Fruit fly (Drosophila melanogaster) whole organism, pupa: Measurements from ENCODE around the gene CG15025.

ENCODE experiments used
- CG10348 ChIP-seq: fragments of 200-800 bp; sonication (Bioruptor generic); IDR thresholded peaks from 2 replicates; pipeline ENCODE4 v1.3.6; 2022; ENCODE audit warnings: missing biosample characterization, missing genetic modification characterization
- CG12605 ChIP-seq: fragments of 200-800 bp; sonication (Bioruptor generic); IDR thresholded peaks from 2 replicates; pipeline ENCODE4 v1.3.6; 2022; ENCODE audit warnings: missing biosample characterization, missing genetic modification characterization
- CG13204 ChIP-seq: fragments of 200-800 bp; sonication (Bioruptor generic); optimal IDR thresholded peaks from 2 replicates; lab custom pipeline; 2018; ENCODE audit warnings: missing biosample characterization, mild to moderate bottlenecking, missing genetic modification characterization, moderate library complexity
- CG14655 ChIP-seq: fragments of 200-800 bp; sonication (Bioruptor generic); optimal IDR thresholded peaks from 3 replicates; lab custom pipeline; 2017; ENCODE audit warnings: mild to moderate bottlenecking, missing biosample characterization, missing genetic modification reagents, missing genetic modification characterization
- CG15710 ChIP-seq: fragments of 200-800 bp; sonication (Bioruptor generic); optimal IDR thresholded peaks from 2 replicates; lab custom pipeline; 2018; ENCODE audit warnings: missing biosample characterization, mild to moderate bottlenecking, missing genetic modification characterization, moderate library complexity
- CG17806 ChIP-seq: fragments of 200-800 bp; sonication (Bioruptor generic); optimal IDR thresholded peaks from 2 replicates; lab custom pipeline; 2018; ENCODE audit warnings: missing biosample characterization, mild to moderate bottlenecking, missing genetic modification characterization, moderate library complexity
- CG32121 ChIP-seq: fragments of 200-800 bp; sonication (Bioruptor generic); IDR thresholded peaks from 2 replicates; pipeline ENCODE4 v1.3.6; 2022; ENCODE audit warnings: missing biosample characterization, missing genetic modification characterization
- CG34367 ChIP-seq: fragments of 200-800 bp; sonication (Bioruptor generic); optimal IDR thresholded peaks from 2 replicates; lab custom pipeline; 2018; ENCODE audit warnings: missing biosample characterization, mild to moderate bottlenecking, missing genetic modification characterization
- CG4496 ChIP-seq: fragments of 200-800 bp; sonication (Bioruptor generic); IDR thresholded peaks from 3 replicates; pipeline ENCODE4 v1.3.6; 2022; ENCODE audit warnings: missing biosample characterization, missing genetic modification characterization
- CG8159 ChIP-seq: fragments of 200-800 bp; sonication (Bioruptor generic); optimal IDR thresholded peaks from 3 replicates; lab custom pipeline; 2018; ENCODE audit warnings: missing biosample characterization, mild to moderate bottlenecking, missing genetic modification characterization, moderate library complexity
- CG8301 ChIP-seq: fragments of 200-800 bp; sonication (Bioruptor generic); optimal IDR thresholded peaks from 2 replicates; lab custom pipeline; 2018; ENCODE audit warnings: missing biosample characterization, mild to moderate bottlenecking, missing genetic modification characterization
- CG9948 ChIP-seq: fragments of 200-800 bp; sonication (Bioruptor generic); optimal IDR thresholded peaks from 2 replicates; lab custom pipeline; 2018; ENCODE audit warnings: missing biosample characterization, mild to moderate bottlenecking, missing genetic modification characterization, moderate library complexity
- D1 ChIP-seq: fragments of 200-800 bp; sonication (Bioruptor generic); optimal IDR thresholded peaks from 2 replicates; lab custom pipeline; 2018; ENCODE audit warnings: missing biosample characterization, mild to moderate bottlenecking, missing genetic modification characterization, moderate library complexity
- EcR ChIP-seq: fragments of 200-800 bp; sonication (Bioruptor generic); optimal IDR thresholded peaks from 3 replicates; lab custom pipeline; 2019; ENCODE audit warnings: missing biosample characterization, missing genetic modification characterization, mild to moderate bottlenecking, moderate library complexity, missing genetic modification reagents
- Ets98B ChIP-seq: fragments of 200-800 bp; sonication (Bioruptor generic); IDR thresholded peaks from 2 replicates; pipeline ENCODE4 v1.3.6; 2022; ENCODE audit warnings: missing biosample characterization, missing genetic modification characterization
- Pif1A ChIP-seq: fragments of 200-800 bp; sonication (Bioruptor generic); optimal IDR thresholded peaks from 3 replicates; lab custom pipeline; 2016; ENCODE audit warnings: missing biosample characterization, missing genetic modification characterization
- Pif1B ChIP-seq: fragments of 200-800 bp; sonication (Bioruptor generic); optimal IDR thresholded peaks from 3 replicates; lab custom pipeline; 2016; ENCODE audit warnings: missing biosample characterization, missing genetic modification characterization
- Snoo ChIP-seq: fragments of 200-800 bp; sonication (Bioruptor generic); optimal IDR thresholded peaks from 3 replicates; lab custom pipeline; 2017; ENCODE audit warnings: missing biosample characterization, mild to moderate bottlenecking, missing genetic modification characterization, inconsistent platforms
- fd96Ca ChIP-seq: fragments of 200-800 bp; sonication (Bioruptor generic); IDR thresholded peaks from 3 replicates; pipeline ENCODE4 v1.3.6; 2022; ENCODE audit warnings: missing biosample characterization, missing genetic modification characterization
- gl ChIP-seq: fragments of 200-800 bp; sonication (Bioruptor generic); optimal IDR thresholded peaks from 2 replicates; lab custom pipeline; 2018; ENCODE audit warnings: missing biosample characterization, mild to moderate bottlenecking, missing genetic modification characterization
- rn ChIP-seq: fragments of 200-800 bp; sonication (Bioruptor generic); IDR thresholded peaks from 2 replicates; pipeline ENCODE4 v1.3.6; 2022; ENCODE audit warnings: missing biosample characterization, missing genetic modification characterization

The CG15025 gene

DNA sequence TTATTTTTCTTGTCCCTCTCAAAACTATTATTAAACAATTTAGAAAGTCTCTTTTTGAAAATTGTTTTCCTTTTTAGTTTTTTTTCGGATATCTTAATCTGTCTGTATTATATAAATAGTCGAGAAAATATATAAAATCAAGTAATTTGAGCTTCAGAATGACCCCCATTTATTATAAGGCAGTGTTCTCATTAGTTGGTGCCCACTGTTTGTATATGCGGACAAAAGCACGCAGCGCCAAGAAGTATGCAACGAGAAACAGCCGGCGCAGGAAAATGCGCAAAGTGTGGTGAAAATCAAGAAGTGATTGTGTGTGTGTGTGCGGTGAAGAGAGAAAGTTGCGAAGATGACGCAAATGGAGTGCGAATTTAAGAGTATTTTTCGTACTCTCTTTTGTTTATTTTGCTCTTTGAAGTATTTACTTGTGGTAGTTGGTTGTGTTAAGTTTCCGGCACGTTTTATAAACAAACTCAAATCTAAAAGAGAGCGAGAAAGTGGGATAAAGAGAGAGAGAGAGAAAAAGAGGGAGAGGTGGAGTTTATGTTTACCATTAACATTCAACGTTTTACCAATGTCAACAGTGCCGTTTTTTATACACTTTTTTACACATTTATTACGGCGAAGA, 12.3 kb upstream of the CG15025 start:
- TF ChIP-seq CG8159 (tag; lab: Kevin White, UChicago): peak; percentile 25
- 0 out of 3 replicates have a peak, but pooled peaks have one; percentile 20 for TF ChIP-seq CG4496 (GFP tag; lab: Robert Waterston, UW)
- no peak for TF ChIP-seq Pif1B
- TF ChIP-seq EcR (GFP tag; lab: Kevin White, UChicago): no peak
- TF ChIP-seq CG8301 (tag; lab: Kevin White, UChicago): peak; percentile 6
- peak; percentile 41 for TF ChIP-seq CG14655 (GFP tag; lab: Kevin White, UChicago)
- TF ChIP-seq CG17806: no peak
- TF ChIP-seq fd96Ca (GFP tag; lab: Robert Waterston, UW): no peak

DNA sequence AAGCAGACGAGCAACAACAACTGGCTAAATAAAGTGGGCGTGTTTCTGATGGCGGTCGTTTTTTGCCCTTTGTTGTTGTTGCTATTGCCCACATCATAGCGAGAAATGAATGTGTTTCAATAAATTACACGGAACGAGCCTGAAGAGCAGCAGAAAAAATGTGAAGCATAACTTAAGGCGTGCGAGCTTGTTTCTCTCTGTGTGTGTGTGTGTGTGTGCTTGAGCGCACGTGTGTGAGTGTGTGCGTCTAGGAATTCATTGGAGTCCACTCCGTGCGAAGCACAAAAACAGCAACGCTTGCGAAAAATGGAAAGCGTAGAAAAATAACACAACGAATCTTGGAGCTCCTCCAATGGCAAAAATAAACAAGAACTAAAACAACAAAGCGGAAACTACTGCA, 9.7 kb upstream of the CG15025 start:
- TF ChIP-seq CG10348 (GFP tag; lab: Robert Waterston, UW) (no peak), Pif1A (no peak), CG17806 (no peak), CG8301 (tag; lab: Kevin White, UChicago) (no peak), EcR (GFP tag; lab: Kevin White, UChicago) (no peak), CG8159 (tag; lab: Kevin White, UChicago) (no peak), CG34367 (tag; lab: Kevin White, UChicago) (no peak), CG4496 (GFP tag; lab: Robert Waterston, UW) (no peak), CG14655 (GFP tag; lab: Kevin White, UChicago) (no peak)

DNA sequence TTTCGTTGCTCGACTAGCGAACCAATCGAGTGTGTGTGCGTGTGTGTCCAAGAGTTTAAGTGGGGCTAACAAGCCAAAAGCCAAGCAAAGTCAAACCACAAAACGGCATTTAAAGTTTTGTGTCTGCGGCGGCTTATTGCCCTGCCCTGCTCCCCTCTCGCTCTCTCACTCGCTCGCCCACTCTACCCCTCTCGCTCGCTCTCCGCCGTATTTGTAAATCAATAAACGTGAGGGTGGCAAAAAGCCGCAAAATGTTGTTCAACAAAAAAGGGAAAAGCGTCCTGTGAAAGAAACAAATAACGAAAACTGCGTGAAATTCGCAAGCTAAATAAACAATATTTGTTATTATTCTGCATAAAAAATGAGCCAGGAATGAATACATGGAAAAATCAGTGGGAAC, 8.9 kb upstream of the CG15025 start:
- TF ChIP-seq rn (GFP tag; lab: Robert Waterston, UW): no peak
- TF ChIP-seq Pif1A: no peak
- TF ChIP-seq fd96Ca (GFP tag; lab: Robert Waterston, UW): no peak
- TF ChIP-seq CG14655 (GFP tag; lab: Kevin White, UChicago): no peak
- no peak for TF ChIP-seq CG17806
- TF ChIP-seq CG8159 (tag; lab: Kevin White, UChicago): no peak
- TF ChIP-seq CG32121: no peak
- no peak for TF ChIP-seq CG15710 (tag; lab: Kevin White, UChicago)
- no peak for TF ChIP-seq EcR (GFP tag; lab: Kevin White, UChicago)
- no peak for TF ChIP-seq CG12605 (GFP tag; lab: Robert Waterston, UW)
- TF ChIP-seq Ets98B: no peak
- no peak for TF ChIP-seq gl (tag; lab: Kevin White, UChicago)
- TF ChIP-seq CG34367 (tag; lab: Kevin White, UChicago): no peak
- TF ChIP-seq Snoo: no peak
- TF ChIP-seq Pif1B: no peak
- no peak for TF ChIP-seq D1 (tag; lab: Kevin White, UChicago)
- no peak for TF ChIP-seq CG9948 (tag; lab: Kevin White, UChicago)
- no peak for TF ChIP-seq CG4496 (GFP tag; lab: Robert Waterston, UW)

DNA sequence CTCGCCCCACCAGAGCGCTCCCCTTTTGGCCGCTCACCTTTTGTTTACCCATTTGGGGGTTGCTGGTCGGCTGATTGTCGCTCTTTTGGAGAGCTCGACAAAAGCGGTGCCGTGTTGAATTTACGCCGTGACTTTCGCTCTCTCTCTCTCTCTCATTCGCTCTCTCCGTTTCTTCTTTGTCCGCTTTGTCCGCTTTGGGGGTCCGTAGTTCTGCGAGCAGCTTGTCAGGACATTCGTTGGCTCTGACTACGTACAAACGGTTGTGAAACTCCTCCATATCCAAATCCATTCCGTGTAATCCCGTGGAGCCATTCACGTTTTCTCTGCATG, 8.4 kb upstream of the CG15025 start:
- TF ChIP-seq fd96Ca (GFP tag; lab: Robert Waterston, UW) (no peak), CG13204 (no peak), CG14655 (GFP tag; lab: Kevin White, UChicago) (no peak), CG8301 (tag; lab: Kevin White, UChicago) (no peak), Pif1B (no peak), rn (GFP tag; lab: Robert Waterston, UW) (no peak), Ets98B (no peak), CG10348 (GFP tag; lab: Robert Waterston, UW) (no peak), CG17806 (no peak)

DNA sequence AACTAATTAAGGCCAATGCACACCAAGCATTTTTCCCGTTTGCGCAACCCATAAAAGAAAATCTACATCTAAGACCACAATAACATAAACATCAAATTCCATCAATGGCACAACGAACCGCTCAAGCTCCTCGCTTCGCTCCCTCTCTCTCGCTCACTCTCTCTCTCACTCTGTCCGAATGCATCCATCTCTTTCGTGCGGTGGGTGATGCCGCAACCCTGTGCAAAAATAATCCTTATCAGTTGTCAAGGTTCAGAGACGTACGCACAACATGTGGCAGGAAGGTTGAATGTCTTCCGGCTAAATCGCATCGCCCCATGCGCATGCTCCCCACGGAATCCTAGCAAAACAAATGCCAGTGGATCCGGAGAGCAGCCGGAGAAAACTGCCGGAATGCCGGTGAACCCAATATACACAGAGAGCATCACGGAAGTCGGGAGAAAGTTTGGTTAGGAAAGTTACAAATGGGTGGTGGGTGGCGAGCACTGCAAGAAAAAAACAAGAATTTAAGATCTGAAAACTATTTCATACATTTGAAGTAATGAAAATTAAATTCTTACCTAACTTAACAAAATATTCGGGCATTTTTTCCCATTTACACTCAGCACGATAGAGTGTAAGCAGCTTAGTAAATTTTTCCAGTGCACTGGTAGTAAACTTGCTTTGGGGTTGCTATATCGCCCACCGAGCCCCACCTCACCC, 7.9 kb upstream of the CG15025 start:
- TF ChIP-seq Pif1A: peak; percentile 66
- peak; percentile 88 for TF ChIP-seq CG32121
- TF ChIP-seq CG15710 (tag; lab: Kevin White, UChicago): peak; percentile 84
- TF ChIP-seq CG4496 (GFP tag; lab: Robert Waterston, UW): peak; percentile 91
- TF ChIP-seq EcR (GFP tag; lab: Kevin White, UChicago): no peak
- TF ChIP-seq CG8159 (tag; lab: Kevin White, UChicago): peak; percentile 87
- peak; percentile 80 for TF ChIP-seq CG14655 (GFP tag; lab: Kevin White, UChicago)
- TF ChIP-seq CG34367 (tag; lab: Kevin White, UChicago): peak; percentile 78
- peak; percentile 33; the same call in 1 of the 2 replicates for TF ChIP-seq rn (GFP tag; lab: Robert Waterston, UW)
- peak; percentile 79 for TF ChIP-seq CG9948 (tag; lab: Kevin White, UChicago)
- TF ChIP-seq gl (tag; lab: Kevin White, UChicago): peak; percentile 62
- TF ChIP-seq CG17806: peak; percentile 76
- peak; percentile 88 for TF ChIP-seq fd96Ca (GFP tag; lab: Robert Waterston, UW)
- TF ChIP-seq CG12605 (GFP tag; lab: Robert Waterston, UW): peak; percentile 61
- TF ChIP-seq CG8301 (tag; lab: Kevin White, UChicago): peak; percentile 81
- peak; percentile 80 for TF ChIP-seq Snoo
- peak; percentile 53 for TF ChIP-seq CG10348 (GFP tag; lab: Robert Waterston, UW)
- TF ChIP-seq CG13204: peak; percentile 63
- TF ChIP-seq D1 (tag; lab: Kevin White, UChicago): no peak
- TF ChIP-seq Pif1B: peak; percentile 46
- peak; percentile 88 for TF ChIP-seq Ets98B

DNA sequence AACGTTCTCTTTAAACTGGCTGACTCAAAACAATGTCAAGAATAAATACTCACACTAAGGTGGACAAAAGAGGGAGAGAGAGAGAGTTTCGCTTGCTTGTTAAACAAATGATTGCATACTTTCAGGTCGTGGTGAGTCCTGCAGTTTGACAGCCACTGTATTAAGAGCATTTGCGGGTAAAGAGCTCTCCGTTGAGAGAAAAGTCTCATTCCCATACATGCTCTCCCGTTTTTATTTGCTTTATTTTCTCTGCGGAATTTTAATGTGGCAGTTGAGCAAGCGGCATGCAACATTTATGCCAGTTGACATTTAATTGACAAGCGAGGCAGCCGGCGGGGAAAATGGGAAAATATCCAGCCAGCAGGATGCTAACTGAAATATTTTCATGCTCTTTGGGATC, 4.3 kb upstream of the CG15025 start:
- TF ChIP-seq Ets98B (no peak), fd96Ca (GFP tag; lab: Robert Waterston, UW) (no peak), EcR (GFP tag; lab: Kevin White, UChicago) (no peak), CG14655 (GFP tag; lab: Kevin White, UChicago) (no peak), CG4496 (GFP tag; lab: Robert Waterston, UW) (no peak), gl (tag; lab: Kevin White, UChicago) (no peak), CG15710 (tag; lab: Kevin White, UChicago) (no peak), CG34367 (tag; lab: Kevin White, UChicago) (no peak)
